Worm (Caenorhabditis elegans): ENCODE data around the gene adk-1.

DNA sequence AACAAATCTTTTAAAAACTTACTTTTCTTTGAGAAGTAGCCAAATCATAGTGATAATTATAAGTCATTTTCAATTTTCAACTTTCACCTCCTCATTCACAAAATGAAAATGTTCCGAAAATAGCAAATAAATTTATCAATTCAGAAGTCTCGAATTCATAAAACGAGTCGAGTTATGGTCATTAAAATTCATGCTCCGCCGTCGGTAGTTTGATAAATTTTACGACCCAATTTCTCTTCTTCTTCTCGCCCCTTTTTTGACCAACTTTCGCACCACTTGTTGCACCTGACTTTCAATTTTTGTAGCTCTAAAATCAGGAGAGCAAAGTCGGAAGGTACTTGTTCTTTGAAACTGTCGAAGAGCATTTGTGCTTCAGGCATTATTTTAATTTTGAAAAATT is 19.4 kb upstream of the adk-1 start, which contains the start of gene best-7:
- TF ChIP-seq unc-39 (tag; optimal IDR thresholded peaks at IDR 0.05) (no peak), Y48G9A.11 (GFP tag; IDR thresholded peaks at IDR 0.05) (no peak), fos-1 (tag; optimal IDR thresholded peaks at IDR 0.05) (no peak), saeg-2 (GFP tag; IDR thresholded peaks at IDR 0.05) (no peak), skn-1 (tag; optimal IDR thresholded peaks at IDR 0.05) (no peak), nhr-10 (tag; optimal IDR thresholded peaks at IDR 0.05) (no peak)
